Fruit fly (Drosophila melanogaster): ENCODE measurements around the gene CG13003.

Gene CG13003

dm6 chrX:16867622-16868021 lies 8.7 kb downstream of the CG13003 start (continued):
- TF ChIP-seq CG9727 (GFP tag; optimal IDR thresholded peaks at IDR 0.05), result no peak
- peak; percentile 33 for TF ChIP-seq CG17359 (tag; optimal IDR thresholded peaks at IDR 0.05)
- 0 out of 2 replicates have a peak, but pooled peaks have one; percentile 27 for TF ChIP-seq ap (GFP tag; IDR thresholded peaks at IDR 0.05)
- peak; percentile 5 for TF ChIP-seq CG12391 (tag; optimal IDR thresholded peaks at IDR 0.05)
- no peak for TF ChIP-seq croc (GFP tag; conservative IDR thresholded peaks at IDR 0.05)
- TF ChIP-seq vvl (GFP tag; IDR thresholded peaks at IDR 0.05), result peak; percentile 68
- TF ChIP-seq CG15269 (tag; optimal IDR thresholded peaks at IDR 0.05), result peak; percentile 51

dm6 chrX:16859732-16860131 lies 16.6 kb downstream of the CG13003 start:
- no peak for TF ChIP-seq Camta (GFP tag; optimal IDR thresholded peaks at IDR 0.05)
- no peak for TF ChIP-seq NC2β (GFP tag; optimal IDR thresholded peaks at IDR 0.05)
- TF ChIP-seq dmrt99B (tag; optimal IDR thresholded peaks at IDR 0.05), result peak; percentile 20
- TF ChIP-seq CG11504 (tag; optimal IDR thresholded peaks at IDR 0.05), result peak; percentile 16
- no peak for TF ChIP-seq ham (GFP tag; IDR thresholded peaks at IDR 0.05)
- TF ChIP-seq CG17328 (GFP tag; IDR thresholded peaks at IDR 0.05), result no peak
- TF ChIP-seq gce (GFP tag; IDR thresholded peaks at IDR 0.05), result no peak
- no peak for TF ChIP-seq bab2 (GFP tag; optimal IDR thresholded peaks at IDR 0.05)
- TF ChIP-seq CG10543 (GFP tag; optimal IDR thresholded peaks at IDR 0.05), result no peak
- TF ChIP-seq CG30403 (GFP tag; optimal IDR thresholded peaks at IDR 0.05), result no peak

dm6 chrX:16854746-16855145 lies 21.6 kb downstream of the CG13003 start:
- TF ChIP-seq CG30403 (GFP tag; optimal IDR thresholded peaks at IDR 0.05), result peak; percentile 65
- peak; percentile 4 to 17 for TF ChIP-seq Pdp1 (GFP tag; optimal IDR thresholded peaks at IDR 0.05)
- TF ChIP-seq slbo (GFP tag; IDR thresholded peaks at IDR 0.05), result peak; percentile 38; the same call in 1 of the 2 replicates
- TF ChIP-seq CG34224 (GFP tag; IDR thresholded peaks at IDR 0.05; ENCODE audit: partially characterized antibody), result no peak
- TF ChIP-seq CG10267 (tag; optimal IDR thresholded peaks at IDR 0.05), result peak; percentile 52
- no peak for TF ChIP-seq CG4617 (GFP tag; optimal IDR thresholded peaks at IDR 0.05; ENCODE audit: borderline replicate concordance)
- 0 out of 3 replicates have a peak, but pooled peaks have one; percentile 28 for TF ChIP-seq CG34422 (GFP tag; IDR thresholded peaks at IDR 0.05)
- TF ChIP-seq CG15269 (tag; optimal IDR thresholded peaks at IDR 0.05), result peak; percentile 75
- TF ChIP-seq Hr3 (GFP tag; optimal IDR thresholded peaks at IDR 0.05), result peak; percentile 29
- peak; percentile 49 for TF ChIP-seq CG1233 (GFP tag; optimal IDR thresholded peaks at IDR 0.05)
- no peak for TF ChIP-seq CG31224 (GFP tag; IDR thresholded peaks at IDR 0.05)
- TF ChIP-seq CG17359 (tag; optimal IDR thresholded peaks at IDR 0.05), result peak; percentile 65
- TF ChIP-seq CG14050 (GFP tag; IDR thresholded peaks at IDR 0.05), result no peak
- TF ChIP-seq phol (tag; optimal IDR thresholded peaks at IDR 0.05), result peak; percentile 75
- no peak for TF ChIP-seq sima (GFP tag; optimal IDR thresholded peaks at IDR 0.05)
- peak in 1 of 2 experiments; percentile 54 for TF ChIP-seq bsh (GFP tag; optimal IDR thresholded peaks at IDR 0.05)
- no peak for TF ChIP-seq jigr1 (GFP tag; IDR thresholded peaks at IDR 0.05)
- peak; percentile 47 for TF ChIP-seq CG3281 (GFP tag; optimal IDR thresholded peaks at IDR 0.05)
- peak; percentile 70 for TF ChIP-seq CG7839 (tag; optimal IDR thresholded peaks at IDR 0.05)
- TF ChIP-seq CG9437 (GFP tag; optimal IDR thresholded peaks at IDR 0.05), result peak; percentile 37
- TF ChIP-seq crc (GFP tag; optimal IDR thresholded peaks at IDR 0.05), result no peak
- peak; percentile 62 for TF ChIP-seq CG13296 (GFP tag; optimal IDR thresholded peaks at IDR 0.05)
- no peak for TF ChIP-seq CG7271 (tag; optimal IDR thresholded peaks at IDR 0.05)
- peak; percentile 24 for TF ChIP-seq CG9817 (tag; optimal IDR thresholded peaks at IDR 0.05)
- peak in 1 of 2 experiments; percentile 69 for TF ChIP-seq eve (GFP tag; optimal IDR thresholded peaks at IDR 0.05)
- TF ChIP-seq Rfx (GFP tag; IDR thresholded peaks at IDR 0.05), result peak; percentile 32; the same call in 1 of the 2 replicates
- TF ChIP-seq CG15479 (GFP tag; optimal IDR thresholded peaks at IDR 0.05), result no peak
- peak; percentile 44 for TF ChIP-seq CG4820 (GFP tag; optimal IDR thresholded peaks at IDR 0.05)
- peak; percentile 49; the same call in 1 of the 2 replicates for TF ChIP-seq CG6689 (GFP tag; IDR thresholded peaks at IDR 0.05)
- no peak for TF ChIP-seq Stat92E (GFP tag; optimal IDR thresholded peaks at IDR 0.05)
- TF ChIP-seq sens (GFP tag), result peak; percentile 85
- TF ChIP-seq Hr51 (GFP tag; optimal IDR thresholded peaks at IDR 0.05), result peak in 1 of 2 experiments; percentile 80
- no peak for TF ChIP-seq gt (GFP tag; IDR thresholded peaks at IDR 0.05)
